Worm (Caenorhabditis elegans) whole organism, L4 larva: ENCODE measurements around the gene him-14.

Source experiments
- F26F4.8 ChIP-seq: fragments of 200-800 bp; sonication (Bioruptor generic); conservative IDR thresholded peaks from 2 replicates; pipeline ENCODE4 v1.3.6; 2022; ENCODE audit warnings: missing genetic modification characterization, missing compliant biosample characterization
- R02D3.7 ChIP-seq: fragments of 150-350 bp; sonication (generic microtip); optimal IDR thresholded peaks from 3 replicates; lab custom pipeline; 2014; ENCODE audit warnings: missing biosample characterization, missing genetic modification characterization
- attf-4 ChIP-seq: sonication (generic microtip); optimal IDR thresholded peaks from 3 replicates; lab custom pipeline; 2017; ENCODE audit warnings: missing biosample characterization, missing genetic modification characterization
- ceh-20 ChIP-seq: fragments of 200-800 bp; sonication (Bioruptor generic); IDR thresholded peaks from 2 replicates; pipeline ENCODE4 v1.3.6; 2022; ENCODE audit warnings: missing genetic modification reagents, missing genetic modification characterization, missing compliant biosample characterization
- ceh-62 ChIP-seq: sonication (generic microtip); optimal IDR thresholded peaks from 2 replicates; lab custom pipeline; 2017; ENCODE audit warnings: missing biosample characterization, missing genetic modification characterization
- ceh-82 ChIP-seq: sonication (generic microtip); optimal IDR thresholded peaks from 2 replicates; lab custom pipeline; 2017; ENCODE audit warnings: missing biosample characterization, missing genetic modification characterization
- ces-1 ChIP-seq: fragments of 150-350 bp; sonication (generic microtip); optimal IDR thresholded peaks from 4 replicates; lab custom pipeline; 2014; ENCODE audit warnings: missing biosample characterization, missing genetic modification reagents, missing genetic modification characterization
- daf-16 ChIP-seq, 3 experiments: sonication (generic microtip); optimal IDR thresholded peaks; 2 replicates each; lab custom pipeline; 2016 to 2017; ENCODE audit warnings: missing genetic modification characterization in 3 of 3, missing genetic modification reagents in 3 of 3, mild to moderate bottlenecking in 2 of 3, missing compliant biosample characterization in 2 of 3, missing biosample characterization in 1 of 3, moderate library complexity in 1 of 3
- dmd-6 ChIP-seq: fragments of 200-800 bp; sonication (Bioruptor generic); IDR thresholded peaks from 2 replicates; pipeline ENCODE4 v1.3.6; 2022; ENCODE audit warnings: missing genetic modification reagents, missing genetic modification characterization, missing compliant biosample characterization
- duxl-1 ChIP-seq: sonication (generic microtip); optimal IDR thresholded peaks from 2 replicates; lab custom pipeline; 2016; ENCODE audit warnings: mild to moderate bottlenecking, missing genetic modification characterization, moderate library complexity, missing compliant biosample characterization; ENCODE audit not compliant: poor library complexity
- dve-1 ChIP-seq: sonication (generic microtip); optimal IDR thresholded peaks from 2 replicates; lab custom pipeline; 2017; ENCODE audit warnings: antibody characterized with exemption, mild to moderate bottlenecking, missing genetic modification characterization, missing compliant biosample characterization; ENCODE audit not compliant: insufficient read depth
- egl-27 ChIP-seq: sonication (generic microtip); optimal IDR thresholded peaks from 3 replicates; lab custom pipeline; 2017; ENCODE audit warnings: missing biosample characterization, missing genetic modification reagents, missing genetic modification characterization
- hif-1 ChIP-seq, 2 experiments: sonication (generic microtip); optimal IDR thresholded peaks; 2 replicates each; lab custom pipeline; 2016 to 2017; ENCODE audit warnings: missing compliant biosample characterization in 2 of 2, missing genetic modification characterization in 2 of 2, missing genetic modification reagents in 2 of 2, missing genotype in 2 of 2, mild to moderate bottlenecking in 1 of 2
- jun-1 ChIP-seq: fragments of 150-350 bp; optimal IDR thresholded peaks from 2 replicates; lab custom pipeline; 2014; ENCODE audit warnings: missing biosample characterization, missing genetic modification reagents, missing genetic modification characterization
- lin-13 ChIP-seq: fragments of 150-350 bp; optimal IDR thresholded peaks from 2 replicates; lab custom pipeline; 2014; ENCODE audit warnings: missing biosample characterization, missing genetic modification reagents, missing genetic modification characterization
- lin-38 ChIP-seq: fragments of 200-800 bp; sonication (Bioruptor generic); IDR thresholded peaks from 2 replicates; pipeline ENCODE4 v1.3.6; 2022; ENCODE audit warnings: missing genetic modification reagents, missing genetic modification characterization, missing compliant biosample characterization
- lsy-2 ChIP-seq, 2 experiments: fragments of 150-350 bp in 1 of 2; sonication (generic microtip) in 1 of 2; optimal IDR thresholded peaks; 2 replicates each; lab custom pipeline; 2014 to 2017; ENCODE audit warnings: missing biosample characterization in 2 of 2, missing genetic modification characterization in 2 of 2
- madf-9 ChIP-seq: fragments of 200-800 bp; sonication (Bioruptor generic); conservative IDR thresholded peaks from 2 replicates; pipeline ENCODE4 v1.3.6; 2022; ENCODE audit warnings: missing genetic modification reagents, missing genetic modification characterization, missing compliant biosample characterization
- mdl-1 ChIP-seq, 2 experiments: fragments of 150-350 bp in 1 of 2; sonication (generic microtip) in 1 of 2; optimal IDR thresholded peaks; 2 replicates each; lab custom pipeline; 2014 to 2017; ENCODE audit warnings: missing biosample characterization in 2 of 2, missing genetic modification characterization in 2 of 2
- mdt-29 ChIP-seq: fragments of 200-800 bp; sonication (Bioruptor generic); IDR thresholded peaks from 2 replicates; pipeline ENCODE4 v1.3.6; 2022; ENCODE audit warnings: missing genetic modification reagents, missing genetic modification characterization, missing compliant biosample characterization
- mep-1 ChIP-seq: fragments of 150-350 bp; sonication (generic microtip); optimal IDR thresholded peaks from 3 replicates; lab custom pipeline; 2014; ENCODE audit warnings: missing biosample characterization, missing genetic modification characterization
- mes-2 ChIP-seq: sonication (generic microtip); optimal IDR thresholded peaks from 2 replicates; lab custom pipeline; 2016; ENCODE audit warnings: missing genotype, mild to moderate bottlenecking, missing genetic modification characterization, missing compliant biosample characterization; ENCODE audit not compliant: poor library complexity, severe bottlenecking
- nhr-10 ChIP-seq: fragments of 150-350 bp; optimal IDR thresholded peaks from 2 replicates; lab custom pipeline; 2014; ENCODE audit warnings: missing biosample characterization, missing genetic modification characterization
- nhr-11 ChIP-seq: fragments of 150-350 bp; optimal IDR thresholded peaks from 2 replicates; lab custom pipeline; 2014; ENCODE audit warnings: missing biosample characterization, missing genetic modification characterization
- nhr-28 ChIP-seq: fragments of 150-350 bp; optimal IDR thresholded peaks from 2 replicates; lab custom pipeline; 2014; ENCODE audit warnings: missing biosample characterization, missing genetic modification characterization
- nhr-41 ChIP-seq: fragments of 200-800 bp; sonication (Bioruptor generic); IDR thresholded peaks from 2 replicates; pipeline ENCODE4 v1.3.6; 2022; ENCODE audit warnings: missing genetic modification reagents, missing genetic modification characterization, missing compliant biosample characterization
- nhr-42 ChIP-seq: fragments of 200-800 bp; sonication (Bioruptor generic); IDR thresholded peaks from 2 replicates; pipeline ENCODE4 v1.3.6; 2022; ENCODE audit warnings: missing genetic modification characterization, missing compliant biosample characterization
- nhr-48 ChIP-seq: sonication (generic microtip); optimal IDR thresholded peaks from 2 replicates; lab custom pipeline; 2016; ENCODE audit warnings: mild to moderate bottlenecking, missing genetic modification characterization, missing compliant biosample characterization
- nhr-77 ChIP-seq: fragments of 150-350 bp; optimal IDR thresholded peaks from 2 replicates; lab custom pipeline; 2014; ENCODE audit warnings: missing biosample characterization, missing genetic modification characterization
- php-3 ChIP-seq: fragments of 200-800 bp; sonication (Bioruptor generic); IDR thresholded peaks from 2 replicates; pipeline ENCODE4 v1.3.6; 2022; ENCODE audit warnings: missing genetic modification reagents, missing genetic modification characterization, missing compliant biosample characterization
- rbr-2 ChIP-seq: sonication (generic microtip); optimal IDR thresholded peaks from 2 replicates; lab custom pipeline; 2016; ENCODE audit warnings: missing genotype, missing genetic modification characterization, missing compliant biosample characterization
- sdz-12 ChIP-seq: fragments of 200-800 bp; sonication (Bioruptor generic); optimal IDR thresholded peaks from 2 replicates; lab custom pipeline; 2018; ENCODE audit warnings: mild to moderate bottlenecking, missing genetic modification characterization, missing compliant biosample characterization
- spr-1 ChIP-seq: sonication (generic microtip); optimal IDR thresholded peaks from 2 replicates; lab custom pipeline; 2016; ENCODE audit warnings: mild to moderate bottlenecking, missing genetic modification characterization, missing compliant biosample characterization
- spr-3 ChIP-seq: fragments of 200-800 bp; sonication (Bioruptor generic); optimal IDR thresholded peaks from 2 replicates; lab custom pipeline; 2018; ENCODE audit warnings: mild to moderate bottlenecking, missing genetic modification characterization, missing compliant biosample characterization
- tra-1 ChIP-seq: fragments of 200-800 bp; sonication (Bioruptor generic); IDR thresholded peaks from 2 replicates; pipeline ENCODE4 v1.3.6; 2022; ENCODE audit warnings: missing genetic modification reagents, missing genetic modification characterization, missing compliant biosample characterization
- unc-130 ChIP-seq: sonication (generic microtip); optimal IDR thresholded peaks from 2 replicates; lab custom pipeline; 2016; ENCODE audit warnings: missing genetic modification reagents, missing genetic modification characterization, missing compliant biosample characterization
- zfp-3 ChIP-seq: fragments of 200-800 bp; sonication (Bioruptor generic); conservative IDR thresholded peaks from 2 replicates; pipeline ENCODE4 v1.3.6; 2022; ENCODE audit warnings: missing genetic modification reagents, missing genetic modification characterization, missing compliant biosample characterization
- ztf-11 ChIP-seq: fragments of 150-350 bp; optimal IDR thresholded peaks from 2 replicates; lab custom pipeline; 2014; ENCODE audit warnings: missing biosample characterization, missing genetic modification characterization

The him-14 gene

DNA sequence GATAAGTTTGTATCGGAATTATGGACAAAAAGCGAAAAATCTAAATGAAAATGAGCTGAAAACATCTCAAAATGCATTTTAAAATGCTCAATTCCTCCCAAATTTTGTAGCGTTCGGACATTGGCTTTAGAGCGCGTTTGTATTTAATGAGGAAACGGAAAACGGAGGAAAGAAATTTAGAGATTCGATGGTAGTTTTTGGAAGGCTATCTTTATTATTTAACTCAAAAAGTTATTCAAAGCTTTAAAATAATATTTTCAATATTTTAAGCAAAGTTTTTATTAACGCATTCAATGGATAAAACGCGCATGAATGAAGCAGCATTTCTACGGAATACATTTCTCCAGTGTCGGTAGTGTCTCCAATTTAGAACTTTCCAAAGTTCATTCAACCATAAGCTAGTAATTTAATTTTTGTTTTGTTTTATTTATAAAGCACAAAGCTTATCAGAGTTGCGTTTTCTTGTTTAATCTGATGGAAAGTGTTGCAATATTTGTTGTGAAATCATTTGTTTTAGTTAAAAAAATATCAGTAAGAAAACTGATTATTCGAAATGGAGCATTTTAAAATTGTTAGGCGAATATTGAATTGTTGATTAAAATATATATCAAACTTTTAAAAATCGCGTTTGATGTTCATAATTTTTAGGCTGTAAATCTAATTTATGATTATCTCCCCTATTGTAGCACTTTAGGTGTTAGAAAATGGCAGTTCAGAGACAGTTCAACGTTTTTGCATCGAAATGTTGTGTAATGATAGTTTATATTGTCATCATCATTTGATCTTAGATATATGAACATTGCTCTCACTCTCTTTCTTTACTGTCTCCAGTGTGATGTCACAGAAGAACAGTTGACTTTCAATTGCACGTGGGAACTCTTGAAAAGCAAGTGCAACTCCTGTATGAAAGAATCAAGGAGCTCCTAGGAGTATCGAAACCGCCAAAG lies 3.1 kb upstream of the him-14 start (continued):
- TF ChIP-seq mdl-1 (tag; optimal IDR thresholded peaks at IDR 0.05; lab: Kevin White, UChicago) (peak in 1 of 2 experiments; percentile 47), ceh-82 (tag; lab: Kevin White, UChicago) (no peak), mes-2 (tag; lab: Kevin White, UChicago) (peak; percentile 77), lsy-2 (tag; optimal IDR thresholded peaks at IDR 0.05; lab: Kevin White, UChicago) (peak; percentile 21 to 81), php-3 (peak; percentile 84), spr-1 (tag; lab: Kevin White, UChicago) (no peak), daf-16 (GFP tag; optimal IDR thresholded peaks at IDR 0.05; lab: Kevin White, UChicago) (no peak), daf-16 (tag; optimal IDR thresholded peaks at IDR 0.05; lab: Kevin White, UChicago) (peak; percentile 59), egl-27 (tag; lab: Kevin White, UChicago) (no peak), lin-13 (GFP tag; lab: Kevin White, UChicago) (peak; percentile 21), attf-4 (tag; lab: Kevin White, UChicago) (no peak), rbr-2 (tag; lab: Kevin White, UChicago) (peak; percentile 56), unc-130 (GFP tag; lab: Kevin White, UChicago) (peak; percentile 11), hif-1 (tag; optimal IDR thresholded peaks at IDR 0.05; lab: Kevin White, UChicago) (peak in 1 of 2 experiments; percentile 72), tra-1 (peak; percentile 69; the same call in 1 of the 2 replicates), nhr-77 (tag; lab: Kevin White, UChicago) (peak; percentile 38), dmd-6 (GFP tag; lab: Robert Waterston, UW) (peak; percentile 91), mdt-29 (peak; percentile 53; the same call in 1 of the 2 replicates), nhr-11 (tag; lab: Kevin White, UChicago) (peak; percentile 98), madf-9 (no peak), nhr-41 (GFP tag; lab: Robert Waterston, UW) (no peak), nhr-48 (tag; lab: Kevin White, UChicago) (peak; percentile 32), jun-1 (tag; lab: Kevin White, UChicago) (no peak), nhr-28 (tag; lab: Kevin White, UChicago) (peak; percentile 65), lin-38 (GFP tag; lab: Robert Waterston, UW) (peak; percentile 89)

- TF ChIP-seq R02D3.7 (tag; lab: Kevin White, UChicago) = no peak
- TF ChIP-seq nhr-42 (GFP tag; lab: Robert Waterston, UW) = no peak
- no peak for TF ChIP-seq sdz-12 (GFP tag; lab: Kevin White, UChicago)
- no peak for TF ChIP-seq nhr-10 (tag; lab: Kevin White, UChicago)
- TF ChIP-seq hif-1 (tag; optimal IDR thresholded peaks at IDR 0.05; lab: Kevin White, UChicago) = no peak
- no peak for TF ChIP-seq ztf-11 (tag; lab: Kevin White, UChicago)
- no peak for TF ChIP-seq ceh-62
- TF ChIP-seq ceh-82 (tag; lab: Kevin White, UChicago) = no peak
- no peak for TF ChIP-seq zfp-3
- TF ChIP-seq mep-1 (tag; lab: Kevin White, UChicago) = no peak
- TF ChIP-seq madf-9 = no peak
- TF ChIP-seq rbr-2 (tag; lab: Kevin White, UChicago) = no peak
- TF ChIP-seq ceh-20 = no peak
- no peak for TF ChIP-seq duxl-1 (tag; lab: Kevin White, UChicago)
- TF ChIP-seq F26F4.8 (GFP tag; lab: Robert Waterston, UW) = no peak
- no peak for TF ChIP-seq ces-1 (GFP tag; lab: Kevin White, UChicago)
- TF ChIP-seq spr-3 (GFP tag; lab: Kevin White, UChicago) = no peak
- no peak for TF ChIP-seq dve-1 (tag; lab: Kevin White, UChicago)
Measured at ce11 chrII:7072315-7072589, 2.5 kb upstream of the him-14 start, which contains the start of gene kars-1. TSS of gene kars-1 (minus strand) at chrII:7072415.
